Worm (Caenorhabditis elegans) whole organism, late embryonic: ENCODE results near the gene clec-121.

Experiments used
- ceh-14 ChIP-seq: sonication (generic microtip); optimal IDR thresholded peaks from 2 replicates; lab custom pipeline; 2016; ENCODE audit warnings: missing genotype, missing genetic modification characterization, missing compliant biosample characterization
- ceh-24 ChIP-seq: sonication (generic microtip); optimal IDR thresholded peaks from 2 replicates; lab custom pipeline; 2016; ENCODE audit warnings: mild to moderate bottlenecking, missing genetic modification characterization, missing compliant biosample characterization
- ceh-34 ChIP-seq: sonication (generic microtip); optimal IDR thresholded peaks from 2 replicates; lab custom pipeline; 2016; ENCODE audit warnings: mild to moderate bottlenecking, missing genetic modification characterization, missing compliant biosample characterization
- ceh-9 ChIP-seq: sonication (generic microtip); optimal IDR thresholded peaks from 2 replicates; lab custom pipeline; 2016; ENCODE audit warnings: mild to moderate bottlenecking, missing genetic modification characterization, inconsistent platforms, missing compliant biosample characterization
- dmd-4 ChIP-seq: sonication (generic microtip); optimal IDR thresholded peaks from 2 replicates; lab custom pipeline; 2016; ENCODE audit warnings: borderline replicate concordance, missing genetic modification characterization, missing compliant biosample characterization
- elt-2 ChIP-seq: sonication (generic microtip); optimal IDR thresholded peaks from 2 replicates; lab custom pipeline; 2016; ENCODE audit warnings: missing genetic modification reagents, missing genetic modification characterization, missing compliant biosample characterization
- hlh-30 ChIP-seq: sonication (generic microtip); optimal IDR thresholded peaks from 2 replicates; lab custom pipeline; 2017; ENCODE audit warnings: antibody characterized with exemption, missing genetic modification characterization, missing compliant biosample characterization; ENCODE audit not compliant: insufficient read depth
- pha-4 ChIP-seq: fragments of 150-350 bp; optimal IDR thresholded peaks from 2 replicates; lab custom pipeline; 2018; ENCODE audit warnings: missing biosample characterization, missing genetic modification reagents, missing genetic modification characterization
- pros-1 ChIP-seq: fragments of 150-350 bp; optimal IDR thresholded peaks from 2 replicates; lab custom pipeline; 2014; ENCODE audit warnings: missing biosample characterization, missing genetic modification reagents, missing genetic modification characterization
- ref-2 ChIP-seq: sonication (generic microtip); optimal IDR thresholded peaks from 2 replicates; lab custom pipeline; 2016; ENCODE audit warnings: missing genetic modification characterization, missing compliant biosample characterization
- sox-4 ChIP-seq: sonication (generic microtip); optimal IDR thresholded peaks from 2 replicates; lab custom pipeline; 2017; ENCODE audit warnings: mild to moderate bottlenecking, missing genetic modification characterization, inconsistent platforms, missing compliant biosample characterization
- unc-3 ChIP-seq, 2 experiments: fragments of 200-800 bp in 1 of 2; sonication (Bioruptor generic) in 1 of 2; sonication (generic microtip) in 1 of 2; conservative IDR thresholded peaks in 1 of 2; optimal IDR thresholded peaks in 1 of 2; 2 replicates each; pipeline versions ENCODE4 v1.3.6 to Lab custom; 2016 to 2022; ENCODE audit warnings: missing compliant biosample characterization in 2 of 2, missing genetic modification characterization in 2 of 2, missing genetic modification reagents in 1 of 2
- ztf-16 ChIP-seq: sonication (generic microtip); optimal IDR thresholded peaks from 2 replicates; lab custom pipeline; 2017; ENCODE audit warnings: missing genetic modification characterization, missing compliant biosample characterization

ce11 chrII:3109533-3109932, 7.4 kb downstream of the clec-121 start:
- TF ChIP-seq ceh-34 (tag; lab: Kevin White, UChicago) (no peak), ref-2 (tag; lab: Kevin White, UChicago) (no peak), elt-2 (tag; lab: Kevin White, UChicago) (no peak), ceh-14 (tag; lab: Kevin White, UChicago) (no peak), pros-1 (tag; lab: Kevin White, UChicago) (no peak), ceh-24 (tag; lab: Kevin White, UChicago) (no peak), ceh-9 (tag; lab: Kevin White, UChicago) (no peak), ztf-16 (tag; lab: Kevin White, UChicago) (no peak), unc-3 (GFP tag; conservative IDR thresholded peaks at IDR 0.05; lab: Robert Waterston, UW) (no peak), unc-3 (tag; optimal IDR thresholded peaks at IDR 0.05; lab: Kevin White, UChicago) (no peak), hlh-30 (no peak), sox-4 (tag; lab: Kevin White, UChicago) (no peak), dmd-4 (tag; lab: Kevin White, UChicago) (no peak), pha-4 (no peak)
